Fruit fly (Drosophila melanogaster) Kc167 (cell line): ENCODE measurements around the gene b6.

Source experiments
- Myc ChIP-seq: fragments of >200 bp; optimal IDR thresholded peaks from 2 replicates; lab custom pipeline; 2017; ENCODE audit warnings: missing external identifiers
- Sin3A ChIP-seq: fragments of >200 bp; optimal IDR thresholded peaks from 2 replicates; lab custom pipeline; 2018; ENCODE audit warnings: missing external identifiers
- h ChIP-seq: fragments of >200 bp; optimal IDR thresholded peaks from 3 replicates; lab custom pipeline; 2018; ENCODE audit warnings: missing external identifiers
- insv ChIP-seq: fragments of >200 bp; optimal IDR thresholded peaks from 3 replicates; lab custom pipeline; 2018; ENCODE audit warnings: missing external identifiers
- psq ChIP-seq: fragments of >200 bp; optimal IDR thresholded peaks from 2 replicates; lab custom pipeline; 2017; ENCODE audit warnings: missing external identifiers
- ttk ChIP-seq: sonication (Bioruptor generic); optimal IDR thresholded peaks from 2 replicates; lab custom pipeline; 2017; ENCODE audit warnings: missing external identifiers

Gene b6

DNA sequence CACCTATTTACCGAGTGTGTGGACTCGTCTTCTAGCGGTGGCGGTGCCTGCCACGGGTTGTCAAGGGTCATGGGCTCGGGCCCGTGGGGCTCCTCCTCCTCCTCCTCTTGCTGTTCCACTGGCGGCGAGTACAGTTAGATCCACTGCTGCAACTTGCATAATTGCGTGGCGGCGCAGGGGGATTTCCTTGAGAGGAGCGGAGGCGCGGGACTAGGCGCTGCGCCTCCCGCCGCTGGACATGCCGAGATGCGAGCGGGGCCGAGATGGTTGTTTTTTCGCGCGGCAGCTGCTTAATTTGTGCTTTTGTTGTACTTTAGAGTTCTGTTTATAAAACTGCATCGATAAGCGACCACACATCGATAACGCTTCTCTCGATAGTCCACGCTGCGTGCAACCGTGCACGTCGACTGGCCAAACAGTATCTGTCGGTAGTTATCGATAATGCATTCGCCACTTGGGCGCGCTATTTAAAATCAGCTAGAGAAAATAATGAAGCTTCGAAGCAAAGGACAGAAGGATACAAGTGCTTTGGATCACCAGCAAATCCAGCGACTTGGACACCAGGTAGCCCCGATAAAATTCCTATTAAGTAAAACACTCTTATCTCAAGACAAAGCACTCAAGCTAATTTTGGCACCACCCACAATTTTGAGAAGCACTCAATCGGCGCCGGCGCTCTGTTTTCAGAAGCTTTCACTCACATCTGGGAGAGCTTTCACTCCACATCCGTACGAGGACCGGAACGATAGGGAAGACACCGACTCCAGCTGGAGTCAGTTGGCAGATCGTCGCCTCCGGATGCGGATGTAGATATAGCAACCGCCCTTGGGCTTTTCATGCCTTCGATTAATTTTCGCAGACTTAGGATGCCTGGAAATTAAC is 9.3 kb downstream of the b6 start, which contains the start of gene a6:
a6 (minus strand) TSS at position 361 of the 882 bp plus-strand sequence.
- TF ChIP-seq h: no peak
- TF ChIP-seq Myc (lab: Kevin White, UChicago): no peak
- no peak for TF ChIP-seq ttk (lab: Kevin White, UChicago)
- TF ChIP-seq Sin3A (lab: Kevin White, UChicago): no peak
- TF ChIP-seq psq: no peak
- TF ChIP-seq insv (lab: Kevin White, UChicago): no peak

- TF ChIP-seq insv (lab: Kevin White, UChicago) (no peak), Sin3A (lab: Kevin White, UChicago) (no peak)
Observed at dm6 chrX:1705929-1706328, 19.5 kb downstream of the b6 start.

- no peak for TF ChIP-seq Sin3A (lab: Kevin White, UChicago)
- no peak for TF ChIP-seq ttk (lab: Kevin White, UChicago)
- TF ChIP-seq psq: no peak
- no peak for TF ChIP-seq Myc (lab: Kevin White, UChicago)
- TF ChIP-seq h: no peak
- no peak for TF ChIP-seq insv (lab: Kevin White, UChicago)
Observed at dm6 chrX:1710082-1710481, 23.7 kb downstream of the b6 start, which contains the start of gene CG3795. Gene CG3795 (minus strand): TSS chrX:1710182.

dm6 chrX:1714874-1715273 is 28.4 kb downstream of the b6 start:
- TF ChIP-seq h (no peak), psq (no peak), Sin3A (lab: Kevin White, UChicago) (no peak), ttk (lab: Kevin White, UChicago) (no peak)

DNA sequence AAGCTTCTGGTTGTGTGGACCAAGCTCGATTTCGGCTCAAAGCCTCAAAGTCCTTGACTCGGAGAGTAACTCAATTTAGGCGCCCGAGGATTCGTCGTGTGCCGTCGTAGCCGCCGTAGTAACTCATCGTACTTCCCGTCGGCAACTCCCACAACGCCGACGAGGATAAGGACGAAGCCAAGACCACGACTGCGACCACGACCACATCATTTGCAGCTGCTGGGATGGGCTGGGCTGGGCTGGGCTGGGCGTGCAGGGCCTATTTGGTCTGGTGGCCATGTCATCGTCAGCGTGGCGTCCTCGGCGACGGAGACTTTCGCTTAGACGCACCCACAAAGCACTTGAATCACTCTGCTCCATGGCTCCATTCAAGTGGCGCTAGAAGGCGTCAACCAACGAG is 48.7 kb downstream of the b6 start:
- no peak for TF ChIP-seq Sin3A (lab: Kevin White, UChicago)
